Fruit fly (Drosophila melanogaster): ENCODE data around the gene CG6638.

Gene CG6638

DNA sequence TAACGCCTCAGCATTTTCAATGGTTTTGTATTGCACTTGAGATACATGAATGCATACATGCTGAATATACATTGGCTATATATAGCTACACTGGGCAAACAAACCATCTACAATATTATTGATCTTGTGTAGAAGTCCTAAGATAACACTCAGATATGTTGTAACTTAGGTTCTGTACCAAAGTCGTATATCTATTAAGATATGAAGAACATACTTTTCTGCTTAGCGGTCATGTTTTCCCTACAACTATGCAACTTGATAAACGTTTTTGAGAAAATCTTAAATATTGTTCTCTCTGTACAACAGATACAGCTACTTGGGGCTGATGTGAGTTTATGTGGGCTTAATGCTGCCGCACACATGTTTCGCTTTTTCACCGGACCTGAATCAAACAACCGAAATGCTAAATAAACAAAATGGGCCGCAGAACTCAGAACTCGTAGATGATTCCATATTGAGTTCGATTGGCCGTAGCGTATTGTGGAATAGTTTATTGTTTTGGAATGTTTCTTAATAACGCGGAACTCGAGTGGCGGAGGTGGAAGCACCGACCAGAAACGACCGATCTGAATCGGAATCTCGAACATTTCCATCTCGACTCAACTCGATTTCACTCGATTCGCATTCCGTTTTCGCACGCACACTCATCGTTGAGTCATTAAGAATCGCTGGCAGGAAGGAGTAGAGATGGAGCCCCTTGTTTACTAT, 26.5 kb downstream of the CG6638 start (continued):
- TF ChIP-seq TFAM (GFP tag; optimal IDR thresholded peaks at IDR 0.05) (no peak), grn (GFP tag; optimal IDR thresholded peaks at IDR 0.05) (no peak), zfh2 (GFP tag; optimal IDR thresholded peaks at IDR 0.05) (no peak), CG10462 (GFP tag; optimal IDR thresholded peaks at IDR 0.05) (peak; percentile 20), luna (GFP tag; optimal IDR thresholded peaks at IDR 0.05) (no peak), tgo (GFP tag; IDR thresholded peaks at IDR 0.05) (no peak), CG8089 (GFP tag; optimal IDR thresholded peaks at IDR 0.05) (peak; percentile 36), CG11247 (GFP tag; IDR thresholded peaks at IDR 0.05) (no peak), CG10959 (GFP tag; IDR thresholded peaks at IDR 0.05) (no peak), Lim3 (GFP tag; IDR thresholded peaks at IDR 0.05) (no peak), CG16779 (GFP tag; IDR thresholded peaks at IDR 0.05) (no peak), CG1024 (GFP tag; IDR thresholded peaks at IDR 0.05) (no peak), kay (GFP tag; optimal IDR thresholded peaks at IDR 0.05) (no peak), toy (GFP tag; IDR thresholded peaks at IDR 0.05) (no peak), unpg (GFP tag; optimal IDR thresholded peaks at IDR 0.05) (peak; percentile 72), jumu (GFP tag; optimal IDR thresholded peaks at IDR 0.05) (peak; percentile 9), Scr (GFP tag; IDR thresholded peaks at IDR 0.05; ENCODE audit: partially characterized antibody) (no peak), CG11456 (GFP tag; IDR thresholded peaks at IDR 0.05) (no peak), CG11085 (GFP tag; IDR thresholded peaks at IDR 0.05) (no peak), CG9876 (GFP tag; optimal IDR thresholded peaks at IDR 0.05) (no peak), CG18764 (GFP tag; optimal IDR thresholded peaks at IDR 0.05) (peak; percentile 35), CG10543 (GFP tag; optimal IDR thresholded peaks at IDR 0.05) (peak; percentile 68), ewg (GFP tag; optimal IDR thresholded peaks at IDR 0.05) (peak; percentile 12), Oaz (GFP tag; IDR thresholded peaks at IDR 0.05) (no peak), phol (tag; optimal IDR thresholded peaks at IDR 0.05) (peak; percentile 55), CG12659 (GFP tag; optimal IDR thresholded peaks at IDR 0.05) (peak; percentile 15), ro (GFP tag; IDR thresholded peaks at IDR 0.05) (no peak), cato (GFP tag; optimal IDR thresholded peaks at IDR 0.05; ENCODE audit: borderline replicate concordance) (peak; percentile 36), Ptx1 (GFP tag; IDR thresholded peaks at IDR 0.05) (peak; percentile 62), CG6813 (GFP tag; optimal IDR thresholded peaks at IDR 0.05) (peak; percentile 6), gro (GFP tag; optimal IDR thresholded peaks at IDR 0.05) (peak; percentile 50), BEAF-32 (GFP tag; optimal IDR thresholded peaks at IDR 0.05) (no peak), sisA (GFP tag; IDR thresholded peaks at IDR 0.05) (peak; percentile 40), CG3995 (GFP tag; optimal IDR thresholded peaks at IDR 0.05) (no peak), CG17829 (tag; optimal IDR thresholded peaks at IDR 0.05) (peak; percentile 67), fu2 (GFP tag; optimal IDR thresholded peaks at IDR 0.05) (no peak), CG8290 (GFP tag; optimal IDR thresholded peaks at IDR 0.05) (peak; percentile 18), CG8290 (tag; optimal IDR thresholded peaks at IDR 0.05) (peak in 1 of 2 experiments; percentile 37), ash1 (GFP tag; optimal IDR thresholded peaks at IDR 0.05) (no peak), CG14860 (GFP tag; IDR thresholded peaks at IDR 0.05; ENCODE audit: partially characterized antibody) (no peak), CHES-1-like (GFP tag; optimal IDR thresholded peaks at IDR 0.05) (peak; percentile 20), Mes4 (GFP tag; optimal IDR thresholded peaks at IDR 0.05) (peak; percentile 31), CG2202 (tag; optimal IDR thresholded peaks at IDR 0.05) (peak; percentile 53), fd96Cb (tag; optimal IDR thresholded peaks at IDR 0.05) (peak; percentile 53), CG33213 (GFP tag; optimal IDR thresholded peaks at IDR 0.05) (peak; percentile 5), HHEX (GFP tag; optimal IDR thresholded peaks at IDR 0.05) (peak; percentile 17), gsb (GFP tag; IDR thresholded peaks at IDR 0.05) (0 out of 2 replicates have a peak, but pooled peaks have one; percentile 7), CG8944 (GFP tag; optimal IDR thresholded peaks at IDR 0.05) (no peak), Rx (GFP tag; IDR thresholded peaks at IDR 0.05) (no peak), vfl (GFP tag; optimal IDR thresholded peaks at IDR 0.05) (no peak), pum (GFP tag; optimal IDR thresholded peaks at IDR 0.05) (peak; percentile 55)
